Fruit fly (Drosophila melanogaster) whole organism, embryonic: ENCODE results near the gene ATPsynG.

Experiments
- CG17802 ChIP-seq: fragments of 200-800 bp; sonication (Bioruptor generic); optimal IDR thresholded peaks from 2 replicates; lab custom pipeline; 2018; ENCODE audit warnings: missing biosample characterization, mild to moderate bottlenecking, missing genetic modification characterization, moderate library complexity
- Hr39 ChIP-seq: fragments of >200 bp; optimal IDR thresholded peaks from 2 replicates; lab custom pipeline; 2017
- cg ChIP-seq: fragments of 200-800 bp; sonication (Bioruptor generic); optimal IDR thresholded peaks from 3 replicates; lab custom pipeline; 2019; ENCODE audit warnings: missing biosample characterization, mild to moderate bottlenecking, missing genetic modification characterization, moderate library complexity
- ham ChIP-seq: fragments of 200-800 bp; sonication (Bioruptor generic); IDR thresholded peaks from 2 replicates; pipeline ENCODE4 v1.3.6; 2022; ENCODE audit warnings: missing biosample characterization, missing genetic modification characterization
- tup ChIP-seq: fragments of 200-800 bp; sonication (Bioruptor generic); optimal IDR thresholded peaks from 2 replicates; lab custom pipeline; 2016; ENCODE audit warnings: missing biosample characterization, mild to moderate bottlenecking, missing genetic modification characterization, moderate library complexity
- twi ChIP-seq: fragments of 200-800 bp; optimal IDR thresholded peaks from 2 replicates; lab custom pipeline; 2019; ENCODE audit warnings: missing biosample characterization, mild to moderate bottlenecking, missing genetic modification characterization, moderate library complexity

dm6 chr2L:10968009-10968383, 8.2 kb downstream of the ATPsynG start:
- no peak for TF ChIP-seq tup (GFP tag; lab: Kevin White, UChicago)
- TF ChIP-seq cg (GFP tag; lab: Kevin White, UChicago), result no peak
- TF ChIP-seq Hr39 (lab: Kevin White, UChicago), result no peak
- TF ChIP-seq CG17802, result no peak
- no peak for TF ChIP-seq ham (GFP tag; lab: Robert Waterston, UW)
- TF ChIP-seq twi (tag; lab: Kevin White, UChicago), result no peak
